Fruit fly (Drosophila melanogaster) whole organism, embryonic: ENCODE data around the gene Unc50.

Experiments used
- Antp ChIP-seq: fragments of 200-800 bp; sonication (Bioruptor generic); optimal IDR thresholded peaks from 3 replicates; lab custom pipeline; 2016; ENCODE audit warnings: missing biosample characterization, missing genetic modification characterization
- B-H1 ChIP-seq: fragments of 200-800 bp; sonication (Bioruptor generic); IDR thresholded peaks from 3 replicates; pipeline ENCODE4 v1.3.6; 2022; ENCODE audit warnings: missing biosample characterization, missing genetic modification characterization
- C15 ChIP-seq: fragments of 200-800 bp; sonication (Bioruptor generic); IDR thresholded peaks from 3 replicates; pipeline ENCODE4 v1.3.6; 2022; ENCODE audit warnings: missing biosample characterization, missing genetic modification characterization
- CG10565 ChIP-seq: fragments of 200-800 bp; sonication (Bioruptor generic); optimal IDR thresholded peaks from 3 replicates; lab custom pipeline; 2016; ENCODE audit warnings: missing biosample characterization, mild to moderate bottlenecking, missing genetic modification characterization
- CG12071 ChIP-seq: fragments of 200-800 bp; sonication (Bioruptor generic); optimal IDR thresholded peaks from 3 replicates; lab custom pipeline; 2018; ENCODE audit warnings: missing biosample characterization, mild to moderate bottlenecking, missing genetic modification characterization
- CG12104 ChIP-seq: fragments of 200-800 bp; sonication (Bioruptor generic); optimal IDR thresholded peaks from 3 replicates; lab custom pipeline; 2016; ENCODE audit warnings: missing biosample characterization, missing genetic modification characterization
- CG12236 ChIP-seq: fragments of 200-800 bp; sonication (Bioruptor generic); optimal IDR thresholded peaks from 2 replicates; lab custom pipeline; 2016; ENCODE audit warnings: missing biosample characterization, missing genetic modification characterization
- CG12299 ChIP-seq: fragments of 200-800 bp; sonication (Bioruptor generic); optimal IDR thresholded peaks from 2 replicates; lab custom pipeline; 2018; ENCODE audit warnings: missing biosample characterization, mild to moderate bottlenecking, missing genetic modification characterization
- CG14441 ChIP-seq: fragments of 200-800 bp; sonication (Bioruptor generic); IDR thresholded peaks from 2 replicates; pipeline ENCODE4 v1.3.6; 2022; ENCODE audit warnings: missing biosample characterization, missing genetic modification characterization
- CG1529 ChIP-seq: fragments of 200-800 bp; sonication (Bioruptor generic); optimal IDR thresholded peaks from 3 replicates; lab custom pipeline; 2018; ENCODE audit warnings: missing biosample characterization, missing genetic modification characterization
- CG15696 ChIP-seq: fragments of 200-800 bp; sonication (Bioruptor generic); optimal IDR thresholded peaks from 2 replicates; lab custom pipeline; 2019; ENCODE audit warnings: missing biosample characterization, mild to moderate bottlenecking, missing genetic modification characterization, moderate library complexity
- CG16863 ChIP-seq: fragments of 200-800 bp; sonication (Bioruptor generic); optimal IDR thresholded peaks from 3 replicates; lab custom pipeline; 2016; ENCODE audit warnings: missing biosample characterization, missing genetic modification characterization
- CG17186 ChIP-seq: fragments of 200-800 bp; sonication (Bioruptor generic); optimal IDR thresholded peaks from 3 replicates; lab custom pipeline; 2017; ENCODE audit warnings: missing biosample characterization, missing genetic modification reagents, missing genetic modification characterization
- CG2199 ChIP-seq: fragments of 200-800 bp; sonication (Bioruptor generic); IDR thresholded peaks from 3 replicates; pipeline ENCODE4 v1.3.6; 2022; ENCODE audit warnings: missing biosample characterization, missing genetic modification characterization
- CG2889 ChIP-seq: fragments of 200-800 bp; sonication (Bioruptor generic); IDR thresholded peaks from 3 replicates; pipeline ENCODE4 v1.3.6; 2022; ENCODE audit warnings: missing biosample characterization, missing genetic modification characterization
- CG30431 ChIP-seq: fragments of 200-800 bp; sonication (Bioruptor generic); optimal IDR thresholded peaks from 2 replicates; lab custom pipeline; 2017; ENCODE audit warnings: missing biosample characterization, missing genetic modification characterization
- CG3281 ChIP-seq: fragments of 200-800 bp; sonication (Bioruptor generic); optimal IDR thresholded peaks from 3 replicates; lab custom pipeline; 2017; ENCODE audit warnings: missing biosample characterization, mild to moderate bottlenecking, missing genetic modification characterization
- CG4282 ChIP-seq: fragments of 200-800 bp; sonication (Bioruptor generic); optimal IDR thresholded peaks from 2 replicates; lab custom pipeline; 2016; ENCODE audit warnings: missing biosample characterization, missing genetic modification characterization
- CG4820 ChIP-seq: fragments of 200-800 bp; sonication (Bioruptor generic); optimal IDR thresholded peaks from 3 replicates; lab custom pipeline; 2016; ENCODE audit warnings: missing biosample characterization, missing genetic modification characterization
- CG5245 ChIP-seq: fragments of 200-800 bp; sonication (Bioruptor generic); optimal IDR thresholded peaks from 3 replicates; lab custom pipeline; 2016; ENCODE audit warnings: missing biosample characterization, missing genetic modification characterization
- CG7372 ChIP-seq: fragments of 200-800 bp; sonication (Bioruptor generic); IDR thresholded peaks from 2 replicates; pipeline ENCODE4 v1.3.6; 2022; ENCODE audit warnings: missing biosample characterization, missing genetic modification characterization
- CG7786 ChIP-seq: fragments of 200-800 bp; sonication (Bioruptor generic); optimal IDR thresholded peaks from 2 replicates; lab custom pipeline; 2016; ENCODE audit warnings: missing biosample characterization, missing genetic modification characterization
- CG7839 ChIP-seq: fragments of 200-800 bp; sonication (Bioruptor generic); optimal IDR thresholded peaks from 3 replicates; lab custom pipeline; 2018; ENCODE audit warnings: missing biosample characterization, mild to moderate bottlenecking, missing genetic modification characterization, moderate library complexity
- CG8388 ChIP-seq: fragments of 200-800 bp; sonication (Bioruptor generic); optimal IDR thresholded peaks from 2 replicates; lab custom pipeline; 2019; ENCODE audit warnings: missing biosample characterization, mild to moderate bottlenecking, missing genetic modification characterization, moderate library complexity
- CG9797 ChIP-seq: fragments of 200-800 bp; sonication (Bioruptor generic); optimal IDR thresholded peaks from 3 replicates; lab custom pipeline; 2018; ENCODE audit warnings: missing biosample characterization, mild to moderate bottlenecking, missing genetic modification characterization
- CG9817 ChIP-seq: fragments of 200-800 bp; sonication (Bioruptor generic); optimal IDR thresholded peaks from 2 replicates; lab custom pipeline; 2018; ENCODE audit warnings: missing biosample characterization, mild to moderate bottlenecking, missing genetic modification characterization, moderate library complexity
- CG9876 ChIP-seq: fragments of 200-800 bp; sonication (Bioruptor generic); optimal IDR thresholded peaks from 2 replicates; lab custom pipeline; 2016; ENCODE audit warnings: missing biosample characterization, missing genetic modification characterization
- Dip2 ChIP-seq: fragments of 200-800 bp; sonication (Bioruptor generic); IDR thresholded peaks from 2 replicates; pipeline ENCODE4 v1.3.6; 2022; ENCODE audit warnings: missing biosample characterization, missing genetic modification characterization
- Lpt ChIP-seq: fragments of >200 bp; optimal IDR thresholded peaks from 2 replicates; lab custom pipeline; 2018; ENCODE audit warnings: missing biosample characterization, missing genetic modification characterization
- Meics ChIP-seq: fragments of 200-800 bp; sonication (Bioruptor generic); optimal IDR thresholded peaks from 2 replicates; lab custom pipeline; 2017; ENCODE audit warnings: missing biosample characterization, mild to moderate bottlenecking, missing genetic modification characterization
- Xrp1 ChIP-seq: fragments of 200-800 bp; sonication (Bioruptor generic); IDR thresholded peaks from 2 replicates; pipeline ENCODE4 v1.3.6; 2022; ENCODE audit warnings: missing biosample characterization, missing genetic modification characterization
- YL-1 ChIP-seq: fragments of 200-800 bp; sonication (Bioruptor generic); optimal IDR thresholded peaks from 3 replicates; lab custom pipeline; 2017; ENCODE audit warnings: missing biosample characterization, mild to moderate bottlenecking, missing genetic modification characterization
- aop ChIP-seq: fragments of 200-800 bp; sonication (Bioruptor generic); IDR thresholded peaks from 2 replicates; pipeline ENCODE4 v1.3.6; 2022; ENCODE audit warnings: missing biosample characterization, missing genetic modification characterization
- ap ChIP-seq: fragments of 200-800 bp; sonication (Bioruptor generic); IDR thresholded peaks from 2 replicates; pipeline ENCODE4 v1.3.6; 2022; ENCODE audit warnings: missing biosample characterization, missing genetic modification characterization
- az2 ChIP-seq: fragments of 200-800 bp; sonication (Bioruptor generic); optimal IDR thresholded peaks from 3 replicates; lab custom pipeline; 2016; ENCODE audit warnings: missing biosample characterization, missing genetic modification characterization
- br ChIP-seq: fragments of >200 bp; optimal IDR thresholded peaks from 2 replicates; lab custom pipeline; 2017
- cg ChIP-seq: fragments of 200-800 bp; sonication (Bioruptor generic); optimal IDR thresholded peaks from 3 replicates; lab custom pipeline; 2019; ENCODE audit warnings: missing biosample characterization, mild to moderate bottlenecking, missing genetic modification characterization, moderate library complexity
- cwo ChIP-seq: fragments of 200-800 bp; sonication (Bioruptor generic); optimal IDR thresholded peaks from 3 replicates; lab custom pipeline; 2017; ENCODE audit warnings: missing biosample characterization, missing genetic modification characterization, mild to moderate bottlenecking, moderate library complexity, missing genetic modification reagents
- dysf ChIP-seq: fragments of 200-800 bp; sonication (Bioruptor generic); IDR thresholded peaks from 3 replicates; pipeline ENCODE4 v1.3.6; 2022; ENCODE audit warnings: missing biosample characterization, missing genetic modification characterization
- eyg ChIP-seq: fragments of 200-800 bp; sonication (Bioruptor generic); optimal IDR thresholded peaks from 3 replicates; lab custom pipeline; 2016; ENCODE audit warnings: missing biosample characterization, missing genetic modification characterization
- gce ChIP-seq: fragments of 200-800 bp; sonication (Bioruptor generic); IDR thresholded peaks from 3 replicates; pipeline ENCODE4 v1.3.6; 2022; ENCODE audit warnings: missing biosample characterization, missing genetic modification characterization
- her ChIP-seq: fragments of 200-800 bp; sonication (Bioruptor generic); optimal IDR thresholded peaks from 2 replicates; lab custom pipeline; 2016; ENCODE audit warnings: missing biosample characterization, missing genetic modification characterization
- klu ChIP-seq: fragments of 200-800 bp; sonication (Bioruptor generic); IDR thresholded peaks from 2 replicates; pipeline ENCODE4 v1.3.6; 2022; ENCODE audit warnings: missing biosample characterization, missing genetic modification characterization
- pfk ChIP-seq: fragments of 200-800 bp; sonication (Bioruptor generic); optimal IDR thresholded peaks from 2 replicates; lab custom pipeline; 2018; ENCODE audit warnings: missing biosample characterization, mild to moderate bottlenecking, missing genetic modification characterization, moderate library complexity
- rib ChIP-seq: fragments of 200-800 bp; sonication (Bioruptor generic); IDR thresholded peaks from 2 replicates; pipeline ENCODE4 v1.3.6; 2022; ENCODE audit warnings: missing biosample characterization, missing genetic modification characterization
- sc ChIP-seq, 3 experiments: fragments of >200 bp in 2 of 3; fragments of 200-800 bp in 1 of 3; sonication (Bioruptor generic) in 1 of 3; optimal IDR thresholded peaks; 2 replicates in 2 of 3; 3 replicates in 1 of 3; lab custom pipeline; 2017; ENCODE audit warnings: mild to moderate bottlenecking in 1 of 3, missing biosample characterization in 1 of 3, missing genetic modification characterization in 1 of 3, missing genetic modification reagents in 1 of 3
- sens-2 ChIP-seq: fragments of 200-800 bp; sonication (Bioruptor generic); IDR thresholded peaks from 2 replicates; pipeline ENCODE4 v1.3.6; 2022; ENCODE audit warnings: missing biosample characterization, missing genetic modification characterization
- tgo ChIP-seq: fragments of 200-800 bp; sonication (Bioruptor generic); IDR thresholded peaks from 3 replicates; pipeline ENCODE4 v1.3.6; 2022; ENCODE audit warnings: missing biosample characterization, missing genetic modification characterization
- tll ChIP-seq, 2 experiments: fragments of 200-800 bp in 1 of 2; fragments of >200 bp in 1 of 2; sonication (Bioruptor generic) in 1 of 2; optimal IDR thresholded peaks; 2 replicates each; lab custom pipeline; 2017 to 2019; ENCODE audit warnings: missing biosample characterization in 2 of 2, missing genetic modification characterization in 2 of 2, mild to moderate bottlenecking in 1 of 2, moderate library complexity in 1 of 2
- vnd ChIP-seq: fragments of 200-800 bp; sonication (Bioruptor generic); IDR thresholded peaks from 3 replicates; pipeline ENCODE4 v1.3.6; 2022; ENCODE audit warnings: missing biosample characterization, missing genetic modification characterization; ENCODE audit not compliant: partially characterized antibody
- zen ChIP-seq: fragments of 200-800 bp; sonication (Bioruptor generic); optimal IDR thresholded peaks from 3 replicates; lab custom pipeline; 2018; ENCODE audit warnings: missing biosample characterization, mild to moderate bottlenecking, missing genetic modification characterization, moderate library complexity

The Unc50 gene

dm6 chr3R:8676560-8677000 is at the start of gene Unc50, which contains the start of the genes CG11755 and CG8043 (continued):
- TF ChIP-seq aop (GFP tag; lab: Robert Waterston, UW) (no peak), her (GFP tag; lab: Kevin White, UChicago) (no peak), az2 (GFP tag; lab: Kevin White, UChicago) (peak; percentile 79), CG10565 (GFP tag; lab: Kevin White, UChicago) (no peak), dysf (peak; percentile 86), CG7372 (peak; percentile 59), Dip2 (GFP tag; lab: Robert Waterston, UW) (no peak), CG14441 (GFP tag; lab: Robert Waterston, UW) (peak; percentile 67), C15 (peak; percentile 16; the same call in 1 of the 3 replicates), Lpt (GFP tag; lab: Kevin White, UChicago) (no peak), Meics (GFP tag; lab: Kevin White, UChicago) (peak; percentile 77), CG9797 (GFP tag; lab: Kevin White, UChicago) (peak; percentile 84), CG5245 (peak; percentile 45), tgo (GFP tag; lab: Robert Waterston, UW) (peak; percentile 76), sens-2 (GFP tag; lab: Robert Waterston, UW) (no peak), ap (GFP tag; lab: Robert Waterston, UW) (peak; percentile 34; the same call in 1 of the 2 replicates), CG1529 (peak; percentile 32), Xrp1 (GFP tag; lab: Robert Waterston, UW) (peak; percentile 82), CG2889 (GFP tag; lab: Robert Waterston, UW) (no peak; the same call in 2 of the 3 replicates), CG4282 (GFP tag; lab: Kevin White, UChicago) (no peak), cg (no peak), CG12299 (tag; lab: Kevin White, UChicago) (peak; percentile 28), tll (GFP tag; optimal IDR thresholded peaks at IDR 0.05; lab: Kevin White, UChicago) (peak in 1 of 2 experiments; percentile 80), br (lab: Kevin White, UChicago) (no peak), CG2199 (GFP tag; lab: Robert Waterston, UW) (no peak), CG15696 (peak; percentile 83), CG30431 (GFP tag; lab: Kevin White, UChicago) (no peak), CG4820 (peak; percentile 57), CG12071 (GFP tag; lab: Kevin White, UChicago) (no peak), vnd (GFP tag; lab: Robert Waterston, UW) (peak; percentile 98), CG3281 (GFP tag; lab: Kevin White, UChicago) (peak; percentile 71), Antp (GFP tag; lab: Kevin White, UChicago) (peak; percentile 53), zen (tag; lab: Kevin White, UChicago) (peak; percentile 83), CG7786 (GFP tag; lab: Kevin White, UChicago) (peak; percentile 60), klu (GFP tag; lab: Robert Waterston, UW) (peak; percentile 74; the same call in 1 of the 2 replicates), pfk (GFP tag; lab: Kevin White, UChicago) (no peak), CG8388 (GFP tag; lab: Kevin White, UChicago) (peak; percentile 86), YL-1 (peak; percentile 71), CG12104 (peak; percentile 64), CG12236 (peak; percentile 22), CG16863 (peak; percentile 44), rib (GFP tag; lab: Robert Waterston, UW) (no peak), B-H1 (GFP tag; lab: Robert Waterston, UW) (peak; percentile 44; the same call in 2 of the 3 replicates), CG9876 (GFP tag; lab: Kevin White, UChicago) (peak; percentile 50), gce (no peak), CG9817 (tag; lab: Kevin White, UChicago) (peak; percentile 82), sc (optimal IDR thresholded peaks at IDR 0.05; lab: Kevin White, UChicago) (no peak), sc (GFP tag; optimal IDR thresholded peaks at IDR 0.05; lab: Kevin White, UChicago) (peak; percentile 29), CG7839 (tag; lab: Kevin White, UChicago) (peak; percentile 80), CG17186 (GFP tag; lab: Kevin White, UChicago) (peak; percentile 75), eyg (GFP tag; lab: Kevin White, UChicago) (peak; percentile 23), cwo (GFP tag; lab: Kevin White, UChicago) (peak; percentile 49)
